Worm (Caenorhabditis elegans) whole organism, L4 larva: Measurements from ENCODE around the gene E02A10.4.
A peak's percentile ranks its signal among the peaks of the same experiment; 100 is the strongest.

ENCODE experiments used
- F10B5.3 ChIP-seq: sonication (generic microtip); optimal IDR thresholded peaks from 2 replicates; lab custom pipeline; 2016; ENCODE audit warnings: mild to moderate bottlenecking, missing genetic modification characterization, missing compliant biosample characterization
- F26F4.8 ChIP-seq: fragments of 200-800 bp; sonication (Bioruptor generic); conservative IDR thresholded peaks from 2 replicates; pipeline ENCODE4 v1.3.6; 2022; ENCODE audit warnings: missing genetic modification characterization, missing compliant biosample characterization
- F37D6.2 ChIP-seq: sonication (generic microtip); optimal IDR thresholded peaks from 2 replicates; lab custom pipeline; 2016; ENCODE audit warnings: mild to moderate bottlenecking, missing genetic modification characterization, missing compliant biosample characterization
- Y105C5A.15 ChIP-seq: fragments of 200-800 bp; sonication (Bioruptor generic); IDR thresholded peaks from 2 replicates; pipeline ENCODE4 v1.3.6; 2022; ENCODE audit warnings: missing genetic modification characterization, missing compliant biosample characterization
- Y48G9A.11 ChIP-seq: fragments of 200-800 bp; sonication (Bioruptor generic); IDR thresholded peaks from 2 replicates; pipeline ENCODE4 v1.3.6; 2022; ENCODE audit warnings: missing genetic modification reagents, missing genetic modification characterization, missing compliant biosample characterization
- ZK337.2 ChIP-seq: fragments of 200-800 bp; sonication (Bioruptor generic); IDR thresholded peaks from 2 replicates; pipeline ENCODE4 v1.3.6; 2022; ENCODE audit warnings: missing genetic modification reagents, missing genetic modification characterization, missing compliant biosample characterization
- aha-1 ChIP-seq: fragments of 150-350 bp; peaks from one replicate; lab custom pipeline; 2014; ENCODE audit warnings: missing biosample characterization, missing genetic modification characterization
- aly-2 ChIP-seq: sonication (generic microtip); optimal IDR thresholded peaks from 2 replicates; lab custom pipeline; 2018; ENCODE audit warnings: missing biosample characterization, missing genetic modification characterization
- attf-4 ChIP-seq: sonication (generic microtip); optimal IDR thresholded peaks from 3 replicates; lab custom pipeline; 2017; ENCODE audit warnings: missing biosample characterization, missing genetic modification characterization
- ceh-20 ChIP-seq: fragments of 200-800 bp; sonication (Bioruptor generic); IDR thresholded peaks from 2 replicates; pipeline ENCODE4 v1.3.6; 2022; ENCODE audit warnings: missing genetic modification reagents, missing genetic modification characterization, missing compliant biosample characterization
- ceh-32 ChIP-seq: sonication (generic microtip); optimal IDR thresholded peaks from 2 replicates; lab custom pipeline; 2016; ENCODE audit warnings: mild to moderate bottlenecking, missing genetic modification characterization, missing compliant biosample characterization; ENCODE audit not compliant: poor library complexity
- ceh-44 ChIP-seq: fragments of 200-800 bp; sonication (Bioruptor generic); IDR thresholded peaks from 2 replicates; pipeline ENCODE4 v1.3.6; 2022; ENCODE audit warnings: missing genetic modification reagents, missing genetic modification characterization, missing compliant biosample characterization
- ceh-62 ChIP-seq: sonication (generic microtip); optimal IDR thresholded peaks from 2 replicates; lab custom pipeline; 2017; ENCODE audit warnings: missing biosample characterization, missing genetic modification characterization
- ces-1 ChIP-seq: fragments of 150-350 bp; sonication (generic microtip); optimal IDR thresholded peaks from 4 replicates; lab custom pipeline; 2014; ENCODE audit warnings: missing biosample characterization, missing genetic modification reagents, missing genetic modification characterization
- cey-2 ChIP-seq: sonication (generic microtip); optimal IDR thresholded peaks from 3 replicates; lab custom pipeline; 2017; ENCODE audit warnings: missing genetic modification characterization, mild to moderate bottlenecking, missing compliant biosample characterization, antibody characterized with exemption, borderline replicate concordance; ENCODE audit not compliant: insufficient read depth
- daf-16 ChIP-seq, 3 experiments: sonication (generic microtip); optimal IDR thresholded peaks; 2 replicates each; lab custom pipeline; 2016 to 2017; ENCODE audit warnings: missing genetic modification characterization in 3 of 3, missing genetic modification reagents in 3 of 3, mild to moderate bottlenecking in 2 of 3, missing compliant biosample characterization in 2 of 3, missing biosample characterization in 1 of 3, moderate library complexity in 1 of 3
- daf-8 ChIP-seq: fragments of 200-800 bp; sonication (Bioruptor generic); IDR thresholded peaks from 2 replicates; pipeline ENCODE4 v1.3.6; 2022; ENCODE audit warnings: missing genetic modification characterization, missing compliant biosample characterization
- dmd-9 ChIP-seq: fragments of 200-800 bp; sonication (Bioruptor generic); IDR thresholded peaks from 2 replicates; pipeline ENCODE4 v1.3.6; 2022; ENCODE audit warnings: missing genetic modification reagents, missing genetic modification characterization, missing compliant biosample characterization
- fkh-10 ChIP-seq: fragments of 150-350 bp; optimal IDR thresholded peaks from 2 replicates; lab custom pipeline; 2014; ENCODE audit warnings: missing biosample characterization, missing genetic modification reagents, missing genetic modification characterization
- gei-8 ChIP-seq: fragments of 200-800 bp; sonication (Bioruptor generic); optimal IDR thresholded peaks from 2 replicates; lab custom pipeline; 2018; ENCODE audit warnings: mild to moderate bottlenecking, missing genetic modification characterization, missing compliant biosample characterization
- hlh-11 ChIP-seq: fragments of 200-800 bp; sonication (Bioruptor generic); optimal IDR thresholded peaks from 2 replicates; lab custom pipeline; 2018; ENCODE audit warnings: mild to moderate bottlenecking, missing genetic modification characterization, missing compliant biosample characterization
- hmg-1.1 ChIP-seq: fragments of 200-800 bp; sonication (Bioruptor generic); IDR thresholded peaks from 2 replicates; pipeline ENCODE4 v1.3.6; 2022; ENCODE audit warnings: missing genetic modification reagents, missing genetic modification characterization, missing compliant biosample characterization
- jun-1 ChIP-seq: fragments of 150-350 bp; optimal IDR thresholded peaks from 2 replicates; lab custom pipeline; 2014; ENCODE audit warnings: missing biosample characterization, missing genetic modification reagents, missing genetic modification characterization
- lin-13 ChIP-seq: fragments of 150-350 bp; optimal IDR thresholded peaks from 2 replicates; lab custom pipeline; 2014; ENCODE audit warnings: missing biosample characterization, missing genetic modification reagents, missing genetic modification characterization
- lin-38 ChIP-seq: fragments of 200-800 bp; sonication (Bioruptor generic); IDR thresholded peaks from 2 replicates; pipeline ENCODE4 v1.3.6; 2022; ENCODE audit warnings: missing genetic modification reagents, missing genetic modification characterization, missing compliant biosample characterization
- lin-39 ChIP-seq: fragments of 150-350 bp; optimal IDR thresholded peaks from 2 replicates; lab custom pipeline; 2014; ENCODE audit warnings: missing biosample characterization, missing genetic modification reagents, missing genetic modification characterization
- lsy-2 ChIP-seq, 2 experiments: fragments of 150-350 bp in 1 of 2; sonication (generic microtip) in 1 of 2; optimal IDR thresholded peaks; 2 replicates each; lab custom pipeline; 2014 to 2017; ENCODE audit warnings: missing biosample characterization in 2 of 2, missing genetic modification characterization in 2 of 2
- madf-9 ChIP-seq: fragments of 200-800 bp; sonication (Bioruptor generic); conservative IDR thresholded peaks from 2 replicates; pipeline ENCODE4 v1.3.6; 2022; ENCODE audit warnings: missing genetic modification reagents, missing genetic modification characterization, missing compliant biosample characterization
- mdt-29 ChIP-seq: fragments of 200-800 bp; sonication (Bioruptor generic); IDR thresholded peaks from 2 replicates; pipeline ENCODE4 v1.3.6; 2022; ENCODE audit warnings: missing genetic modification reagents, missing genetic modification characterization, missing compliant biosample characterization
- mes-2 ChIP-seq: sonication (generic microtip); optimal IDR thresholded peaks from 2 replicates; lab custom pipeline; 2016; ENCODE audit warnings: missing genotype, mild to moderate bottlenecking, missing genetic modification characterization, missing compliant biosample characterization; ENCODE audit not compliant: poor library complexity, severe bottlenecking
- mxl-3 ChIP-seq: fragments of 200-800 bp; sonication (Bioruptor generic); optimal IDR thresholded peaks from 2 replicates; lab custom pipeline; 2018; ENCODE audit warnings: mild to moderate bottlenecking, missing genetic modification characterization, missing compliant biosample characterization
- nhr-10 ChIP-seq: fragments of 150-350 bp; optimal IDR thresholded peaks from 2 replicates; lab custom pipeline; 2014; ENCODE audit warnings: missing biosample characterization, missing genetic modification characterization
- nhr-11 ChIP-seq: fragments of 150-350 bp; optimal IDR thresholded peaks from 2 replicates; lab custom pipeline; 2014; ENCODE audit warnings: missing biosample characterization, missing genetic modification characterization
- nhr-111 ChIP-seq: fragments of 200-800 bp; sonication (Bioruptor generic); optimal IDR thresholded peaks from 2 replicates; lab custom pipeline; 2018; ENCODE audit warnings: mild to moderate bottlenecking, missing genetic modification characterization, missing compliant biosample characterization
- nhr-237 ChIP-seq: sonication (generic microtip); optimal IDR thresholded peaks from 2 replicates; lab custom pipeline; 2017; ENCODE audit warnings: missing biosample characterization, missing genetic modification characterization
- nhr-28 ChIP-seq: fragments of 150-350 bp; optimal IDR thresholded peaks from 2 replicates; lab custom pipeline; 2014; ENCODE audit warnings: missing biosample characterization, missing genetic modification characterization
- nhr-48 ChIP-seq: sonication (generic microtip); optimal IDR thresholded peaks from 2 replicates; lab custom pipeline; 2016; ENCODE audit warnings: mild to moderate bottlenecking, missing genetic modification characterization, missing compliant biosample characterization
- nhr-76 ChIP-seq: fragments of 150-350 bp; optimal IDR thresholded peaks from 2 replicates; lab custom pipeline; 2014; ENCODE audit warnings: missing biosample characterization, missing genetic modification characterization
- nhr-77 ChIP-seq: fragments of 150-350 bp; optimal IDR thresholded peaks from 2 replicates; lab custom pipeline; 2014; ENCODE audit warnings: missing biosample characterization, missing genetic modification characterization
- pha-4 ChIP-seq, 2 experiments: fragments of 150-350 bp in 1 of 2; fragments of 200-800 bp in 1 of 2; sonication (Bioruptor generic) in 1 of 2; IDR thresholded peaks in 1 of 2; optimal IDR thresholded peaks in 1 of 2; 2 replicates each; pipeline versions ENCODE4 v1.3.6 to Lab custom; 2014 to 2022; ENCODE audit warnings: missing genetic modification characterization in 2 of 2, missing genetic modification reagents in 2 of 2, missing biosample characterization in 1 of 2, missing compliant biosample characterization in 1 of 2
- rbr-2 ChIP-seq: sonication (generic microtip); optimal IDR thresholded peaks from 2 replicates; lab custom pipeline; 2016; ENCODE audit warnings: missing genotype, missing genetic modification characterization, missing compliant biosample characterization
- saeg-2 ChIP-seq: fragments of 200-800 bp; sonication (Bioruptor generic); IDR thresholded peaks from 2 replicates; pipeline ENCODE4 v1.3.6; 2022; ENCODE audit warnings: missing genetic modification reagents, missing genetic modification characterization, missing compliant biosample characterization
- sdz-12 ChIP-seq: fragments of 200-800 bp; sonication (Bioruptor generic); optimal IDR thresholded peaks from 2 replicates; lab custom pipeline; 2018; ENCODE audit warnings: mild to moderate bottlenecking, missing genetic modification characterization, missing compliant biosample characterization
- set-16 ChIP-seq: fragments of 200-800 bp; sonication (Bioruptor generic); IDR thresholded peaks from 2 replicates; pipeline ENCODE4 v1.3.6; 2022; ENCODE audit warnings: missing genetic modification reagents, missing genetic modification characterization, missing compliant biosample characterization
- spr-1 ChIP-seq: sonication (generic microtip); optimal IDR thresholded peaks from 2 replicates; lab custom pipeline; 2016; ENCODE audit warnings: mild to moderate bottlenecking, missing genetic modification characterization, missing compliant biosample characterization
- spr-3 ChIP-seq: fragments of 200-800 bp; sonication (Bioruptor generic); optimal IDR thresholded peaks from 2 replicates; lab custom pipeline; 2018; ENCODE audit warnings: mild to moderate bottlenecking, missing genetic modification characterization, missing compliant biosample characterization
- tag-97 ChIP-seq: fragments of 200-800 bp; sonication (Bioruptor generic); IDR thresholded peaks from 2 replicates; pipeline ENCODE4 v1.3.6; 2022; ENCODE audit warnings: missing genetic modification characterization, missing compliant biosample characterization
- unc-130 ChIP-seq: sonication (generic microtip); optimal IDR thresholded peaks from 2 replicates; lab custom pipeline; 2016; ENCODE audit warnings: missing genetic modification reagents, missing genetic modification characterization, missing compliant biosample characterization
- vab-7 ChIP-seq: fragments of 200-800 bp; sonication (Bioruptor generic); IDR thresholded peaks from 2 replicates; pipeline ENCODE4 v1.3.6; 2022; ENCODE audit warnings: missing genetic modification reagents, missing genetic modification characterization, missing compliant biosample characterization
- zip-11 ChIP-seq: fragments of 200-800 bp; sonication (Bioruptor generic); IDR thresholded peaks from 2 replicates; pipeline ENCODE4 v1.3.6; 2022; ENCODE audit warnings: missing genetic modification characterization, missing compliant biosample characterization
- ztf-7 ChIP-seq: fragments of 150-350 bp; optimal IDR thresholded peaks from 2 replicates; lab custom pipeline; 2014; ENCODE audit warnings: missing biosample characterization, missing genetic modification characterization

Gene E02A10.4

ce11 chrV:12553286-12553725, 14.4 kb downstream of the E02A10.4 start:
- TF ChIP-seq F26F4.8 (GFP tag; lab: Robert Waterston, UW): no peak
- TF ChIP-seq fkh-10 (GFP tag; lab: Kevin White, UChicago): no peak
- peak in 1 of 2 experiments; percentile 38 for TF ChIP-seq lsy-2 (tag; optimal IDR thresholded peaks at IDR 0.05; lab: Kevin White, UChicago)
- peak; percentile 41 for TF ChIP-seq mxl-3 (GFP tag; lab: Kevin White, UChicago)
- peak; percentile 95 for TF ChIP-seq nhr-48
- no peak for TF ChIP-seq Y48G9A.11 (GFP tag; lab: Robert Waterston, UW)
- TF ChIP-seq aly-2 (tag; lab: Kevin White, UChicago): no peak
- TF ChIP-seq rbr-2 (tag; lab: Kevin White, UChicago): no peak
- no peak for TF ChIP-seq madf-9
- no peak for TF ChIP-seq hmg-1.1 (GFP tag; lab: Robert Waterston, UW)
- no peak for TF ChIP-seq nhr-76 (tag; lab: Kevin White, UChicago)
- no peak for TF ChIP-seq pha-4 (GFP tag; IDR thresholded peaks at IDR 0.05; lab: Robert Waterston, UW)
- no peak for TF ChIP-seq pha-4 (tag; optimal IDR thresholded peaks at IDR 0.05; lab: Kevin White, UChicago)
- TF ChIP-seq lin-39 (tag; lab: Kevin White, UChicago): no peak
- TF ChIP-seq attf-4 (tag; lab: Kevin White, UChicago): no peak
- TF ChIP-seq spr-3 (GFP tag; lab: Kevin White, UChicago): no peak
- no peak for TF ChIP-seq F10B5.3 (tag; lab: Kevin White, UChicago)
- no peak for TF ChIP-seq lin-13 (GFP tag; lab: Kevin White, UChicago)
- no peak for TF ChIP-seq daf-16 (GFP tag; optimal IDR thresholded peaks at IDR 0.05; lab: Kevin White, UChicago)
- TF ChIP-seq daf-16 (tag; optimal IDR thresholded peaks at IDR 0.05; lab: Kevin White, UChicago): no peak
- TF ChIP-seq gei-8: peak; percentile 12
- peak; percentile 24; the same call in 1 of the 2 replicates for TF ChIP-seq ceh-20 (GFP tag; lab: Robert Waterston, UW)
- TF ChIP-seq nhr-11 (tag; lab: Kevin White, UChicago): no peak
- TF ChIP-seq nhr-10: no peak
- no peak for TF ChIP-seq ZK337.2 (GFP tag; lab: Robert Waterston, UW)
- TF ChIP-seq jun-1 (tag; lab: Kevin White, UChicago): no peak
- no peak for TF ChIP-seq ztf-7
- TF ChIP-seq mdt-29 (GFP tag; lab: Robert Waterston, UW): no peak
- TF ChIP-seq nhr-77 (tag; lab: Kevin White, UChicago): no peak
- TF ChIP-seq nhr-111: no peak
- no peak for TF ChIP-seq ces-1 (GFP tag; lab: Kevin White, UChicago)
- no peak for TF ChIP-seq vab-7
- TF ChIP-seq daf-8 (GFP tag; lab: Robert Waterston, UW): no peak
- no peak for TF ChIP-seq mes-2
- no peak for TF ChIP-seq ceh-62 (tag; lab: Kevin White, UChicago)
- TF ChIP-seq set-16 (GFP tag; lab: Robert Waterston, UW): 0 out of 2 replicates have a peak, but pooled peaks have one; percentile 16
- no peak for TF ChIP-seq tag-97 (GFP tag; lab: Robert Waterston, UW)
- no peak for TF ChIP-seq spr-1 (tag; lab: Kevin White, UChicago)
- TF ChIP-seq saeg-2: no peak
- TF ChIP-seq zip-11: no peak
- no peak for TF ChIP-seq unc-130 (GFP tag; lab: Kevin White, UChicago)
- no peak for TF ChIP-seq lin-38 (GFP tag; lab: Robert Waterston, UW)
- peak; percentile 83 for TF ChIP-seq aha-1 (tag; lab: Kevin White, UChicago)
- peak; percentile 91 for TF ChIP-seq hlh-11 (tag; lab: Kevin White, UChicago)
- TF ChIP-seq F37D6.2: no peak
- TF ChIP-seq sdz-12 (GFP tag; lab: Kevin White, UChicago): no peak
- no peak for TF ChIP-seq dmd-9 (GFP tag; lab: Robert Waterston, UW)
- TF ChIP-seq ceh-32 (tag; lab: Kevin White, UChicago): no peak
- TF ChIP-seq nhr-237: no peak
- peak; percentile 15 for TF ChIP-seq cey-2 (tag; lab: Kevin White, UChicago)
- no peak for TF ChIP-seq Y105C5A.15 (GFP tag; lab: Robert Waterston, UW)
- peak; percentile 76 for TF ChIP-seq nhr-28 (tag; lab: Kevin White, UChicago)
- TF ChIP-seq ceh-44: no peak
